Worm (Caenorhabditis elegans) whole organism, early embryonic: ENCODE measurements around the gene str-177.

Experiments used
- B0310.2 ChIP-seq: sonication (generic microtip); optimal IDR thresholded peaks from 2 replicates; lab custom pipeline; 2016; ENCODE audit warnings: mild to moderate bottlenecking, missing genetic modification characterization, missing compliant biosample characterization
- F13C5.2 ChIP-seq: sonication (generic microtip); optimal IDR thresholded peaks from 2 replicates; lab custom pipeline; 2017; ENCODE audit warnings: mild to moderate bottlenecking, missing genetic modification characterization, inconsistent platforms, missing compliant biosample characterization
- aly-1 ChIP-seq: sonication (generic microtip); optimal IDR thresholded peaks from 2 replicates; lab custom pipeline; 2016; ENCODE audit warnings: missing genetic modification characterization, missing compliant biosample characterization
- ama-1 ChIP-seq: fragments of 150-350 bp; optimal IDR thresholded peaks from 2 replicates; lab custom pipeline; 2014
- ceh-13 ChIP-seq: fragments of 200-800 bp; sonication (Bioruptor generic); optimal IDR thresholded peaks from 2 replicates; lab custom pipeline; 2018; ENCODE audit warnings: mild to moderate bottlenecking, missing genetic modification characterization, missing compliant biosample characterization
- ceh-36 ChIP-seq: sonication (generic microtip); optimal IDR thresholded peaks from 2 replicates; lab custom pipeline; 2016; ENCODE audit warnings: missing genetic modification characterization, inconsistent platforms, missing compliant biosample characterization
- ets-7 ChIP-seq: sonication (generic microtip); optimal IDR thresholded peaks from 2 replicates; lab custom pipeline; 2016; ENCODE audit warnings: missing genotype, missing genetic modification characterization, missing compliant biosample characterization
- flt-1 ChIP-seq: fragments of 200-800 bp; sonication (Bioruptor generic); IDR thresholded peaks from 2 replicates; pipeline ENCODE4 v1.3.6; 2022; ENCODE audit warnings: missing genetic modification characterization, missing compliant biosample characterization
- hmbx-1 ChIP-seq: sonication (generic microtip); optimal IDR thresholded peaks from 2 replicates; lab custom pipeline; 2016; ENCODE audit warnings: mild to moderate bottlenecking, missing genetic modification characterization, missing compliant biosample characterization
- hmg-4 ChIP-seq: fragments of 200-800 bp; sonication (Bioruptor generic); optimal IDR thresholded peaks from 2 replicates; lab custom pipeline; 2018; ENCODE audit warnings: mild to moderate bottlenecking, missing genetic modification characterization, missing compliant biosample characterization
- hnd-1 ChIP-seq: sonication (generic microtip); optimal IDR thresholded peaks from 2 replicates; lab custom pipeline; 2016; ENCODE audit warnings: missing genetic modification characterization, missing compliant biosample characterization
- pes-1 ChIP-seq: fragments of 200-800 bp; sonication (Bioruptor generic); IDR thresholded peaks from 2 replicates; pipeline ENCODE4 v1.3.6; 2022; ENCODE audit warnings: missing genetic modification reagents, missing genetic modification characterization, missing compliant biosample characterization
- scrt-1 ChIP-seq: fragments of 200-800 bp; sonication (Bioruptor generic); IDR thresholded peaks from 2 replicates; pipeline ENCODE4 v1.3.6; 2022; ENCODE audit warnings: missing genetic modification characterization, missing compliant biosample characterization
- sea-1 ChIP-seq: fragments of 200-800 bp; sonication (Bioruptor generic); conservative IDR thresholded peaks from 2 replicates; pipeline ENCODE4 v1.3.6; 2022; ENCODE audit warnings: missing genetic modification characterization, missing compliant biosample characterization
- tbx-11 ChIP-seq: fragments of 200-800 bp; sonication (Bioruptor generic); IDR thresholded peaks from 2 replicates; pipeline ENCODE4 v1.3.6; 2022; ENCODE audit warnings: missing genetic modification characterization, missing compliant biosample characterization
- tbx-37 ChIP-seq: fragments of 200-800 bp; sonication (Bioruptor generic); conservative IDR thresholded peaks from 2 replicates; pipeline ENCODE4 v1.3.6; 2022; ENCODE audit warnings: missing genetic modification reagents, missing genetic modification characterization, missing compliant biosample characterization
- tra-4 ChIP-seq: sonication (generic microtip); optimal IDR thresholded peaks from 2 replicates; lab custom pipeline; 2017; ENCODE audit warnings: missing genetic modification characterization, missing compliant biosample characterization

Gene str-177

DNA sequence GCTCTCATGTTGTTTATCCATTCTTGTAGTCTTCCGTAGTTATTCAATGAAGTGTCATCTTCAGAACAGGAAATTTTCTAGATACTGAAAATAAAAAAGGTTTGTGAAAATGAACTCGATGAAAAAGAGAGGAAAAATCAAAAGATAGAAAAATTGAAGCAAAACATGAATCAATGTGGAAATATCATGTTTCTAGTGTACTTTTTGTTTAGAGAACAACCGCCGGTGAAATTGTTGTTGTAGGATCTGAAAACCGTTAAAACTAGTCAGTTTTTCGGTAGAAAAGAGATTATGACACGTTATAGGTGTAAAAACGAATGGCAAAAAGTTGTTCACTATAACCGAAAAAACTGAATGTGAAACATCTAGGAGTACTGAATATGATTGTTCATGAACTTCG is 18.4 kb upstream of the str-177 start, which contains the start of gene pacs-1:
Gene pacs-1, minus strand, starts transcription at position 101 of the 400 bp plus-strand sequence.
- no peak for TF ChIP-seq tbx-11 (GFP tag; lab: Robert Waterston, UW)
- no peak for TF ChIP-seq scrt-1 (GFP tag; lab: Robert Waterston, UW)
- no peak for TF ChIP-seq hmg-4 (GFP tag; lab: Kevin White, UChicago)
- no peak for TF ChIP-seq F13C5.2 (tag; lab: Kevin White, UChicago)
- no peak for TF ChIP-seq B0310.2 (tag; lab: Kevin White, UChicago)
- TF ChIP-seq pes-1 (GFP tag; lab: Robert Waterston, UW), result no peak
- no peak for TF ChIP-seq ets-7
- TF ChIP-seq hnd-1 (tag; lab: Kevin White, UChicago), result no peak
- TF ChIP-seq sea-1 (GFP tag; lab: Robert Waterston, UW), result no peak
- TF ChIP-seq tra-4 (tag; lab: Kevin White, UChicago), result no peak
- TF ChIP-seq ceh-13 (GFP tag; lab: Kevin White, UChicago), result no peak

DNA sequence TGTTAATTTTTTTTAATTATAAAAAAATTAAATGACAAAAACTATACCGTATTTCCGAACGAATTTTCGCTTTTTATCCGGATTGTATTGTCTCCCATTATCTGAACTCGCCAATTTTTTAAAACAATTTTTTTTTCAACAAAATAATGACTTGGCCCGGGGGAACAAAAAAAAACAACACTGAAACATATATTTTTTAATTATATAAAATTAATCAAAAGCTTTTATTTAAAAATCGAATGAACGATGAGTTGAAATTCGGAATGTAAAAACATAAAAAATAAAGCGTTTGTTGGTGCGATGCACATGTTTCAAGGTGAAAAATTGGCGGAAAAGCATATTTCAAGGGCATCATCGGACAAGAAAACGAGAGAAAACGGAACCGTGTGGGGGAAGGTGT is 14.8 kb upstream of the str-177 start, which contains the start of gene mdt-27:
Gene mdt-27, minus strand, starts transcription at position 101 of the 400 bp plus-strand sequence.
- TF ChIP-seq ets-7 (no peak), hmbx-1 (tag; lab: Kevin White, UChicago) (no peak), tra-4 (tag; lab: Kevin White, UChicago) (no peak), ceh-13 (GFP tag; lab: Kevin White, UChicago) (no peak), aly-1 (tag; lab: Kevin White, UChicago) (no peak), F13C5.2 (tag; lab: Kevin White, UChicago) (no peak), hnd-1 (tag; lab: Kevin White, UChicago) (no peak), ama-1 (lab: Kevin White, UChicago) (no peak), sea-1 (GFP tag; lab: Robert Waterston, UW) (no peak), tbx-11 (GFP tag; lab: Robert Waterston, UW) (no peak)

ce11 chrV:9212499-9212898 is 13.7 kb upstream of the str-177 start:
- TF ChIP-seq tbx-11 (GFP tag; lab: Robert Waterston, UW) (no peak), B0310.2 (tag; lab: Kevin White, UChicago) (no peak), aly-1 (tag; lab: Kevin White, UChicago) (no peak), F13C5.2 (tag; lab: Kevin White, UChicago) (no peak), scrt-1 (GFP tag; lab: Robert Waterston, UW) (no peak), tra-4 (tag; lab: Kevin White, UChicago) (no peak), sea-1 (GFP tag; lab: Robert Waterston, UW) (no peak), ceh-36 (tag; lab: Kevin White, UChicago) (no peak), pes-1 (GFP tag; lab: Robert Waterston, UW) (no peak), tbx-37 (no peak), ets-7 (no peak), ceh-13 (GFP tag; lab: Kevin White, UChicago) (no peak), hmg-4 (GFP tag; lab: Kevin White, UChicago) (no peak), flt-1 (no peak), ama-1 (lab: Kevin White, UChicago) (no peak), hmbx-1 (tag; lab: Kevin White, UChicago) (no peak), hnd-1 (tag; lab: Kevin White, UChicago) (no peak)

- TF ChIP-seq ets-7 (no peak), pes-1 (GFP tag; lab: Robert Waterston, UW) (no peak), aly-1 (tag; lab: Kevin White, UChicago) (no peak), scrt-1 (GFP tag; lab: Robert Waterston, UW) (no peak), tbx-11 (GFP tag; lab: Robert Waterston, UW) (no peak), ama-1 (lab: Kevin White, UChicago) (no peak), ceh-36 (tag; lab: Kevin White, UChicago) (no peak), tra-4 (tag; lab: Kevin White, UChicago) (no peak), hmbx-1 (tag; lab: Kevin White, UChicago) (no peak), tbx-37 (no peak), B0310.2 (tag; lab: Kevin White, UChicago) (no peak)
These were observed 10.1 kb upstream of the str-177 start for ce11 chrV:9208878-9209277.

DNA sequence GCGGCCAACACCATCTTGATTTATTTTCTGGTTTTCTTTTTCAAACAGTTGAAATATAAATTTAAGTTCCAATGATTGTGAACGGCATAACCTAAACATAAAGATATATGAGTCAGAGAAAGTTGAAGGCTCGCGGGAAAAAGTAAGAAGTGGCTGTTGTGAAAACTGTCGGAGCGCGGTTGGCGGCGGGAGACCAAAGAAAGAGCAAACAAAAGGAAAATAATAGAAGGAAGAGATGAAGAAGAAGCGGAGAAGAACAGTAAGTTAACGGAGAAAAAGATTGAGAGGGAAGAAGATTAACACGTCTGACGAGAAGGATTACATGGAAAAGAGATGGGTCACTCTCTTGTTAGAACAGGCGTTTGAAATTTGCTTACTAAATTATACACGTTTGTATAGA is 8.6 kb upstream of the str-177 start, which contains the start of gene inx-10:
Gene inx-10, minus strand, starts transcription at position 101 of the 400 bp plus-strand sequence.
- TF ChIP-seq F13C5.2 (tag; lab: Kevin White, UChicago) (no peak), pes-1 (GFP tag; lab: Robert Waterston, UW) (no peak), B0310.2 (tag; lab: Kevin White, UChicago) (no peak), tra-4 (tag; lab: Kevin White, UChicago) (no peak), aly-1 (tag; lab: Kevin White, UChicago) (no peak), ceh-13 (GFP tag; lab: Kevin White, UChicago) (no peak), hnd-1 (tag; lab: Kevin White, UChicago) (no peak), hmbx-1 (tag; lab: Kevin White, UChicago) (no peak), tbx-37 (no peak), ets-7 (no peak), scrt-1 (GFP tag; lab: Robert Waterston, UW) (no peak), hmg-4 (GFP tag; lab: Kevin White, UChicago) (no peak), flt-1 (no peak), sea-1 (GFP tag; lab: Robert Waterston, UW) (no peak)

ce11 chrV:9202710-9203109 is 3.9 kb upstream of the str-177 start, which contains the start of gene asp-2:
asp-2 (plus strand) TSS chrV:9203077.
- TF ChIP-seq ceh-13 (GFP tag; lab: Kevin White, UChicago) (no peak), ets-7 (no peak), tbx-11 (GFP tag; lab: Robert Waterston, UW) (no peak), aly-1 (tag; lab: Kevin White, UChicago) (no peak), F13C5.2 (tag; lab: Kevin White, UChicago) (no peak), tra-4 (tag; lab: Kevin White, UChicago) (no peak), pes-1 (GFP tag; lab: Robert Waterston, UW) (no peak), hnd-1 (tag; lab: Kevin White, UChicago) (no peak), tbx-37 (no peak), B0310.2 (tag; lab: Kevin White, UChicago) (no peak), hmbx-1 (tag; lab: Kevin White, UChicago) (no peak)

DNA sequence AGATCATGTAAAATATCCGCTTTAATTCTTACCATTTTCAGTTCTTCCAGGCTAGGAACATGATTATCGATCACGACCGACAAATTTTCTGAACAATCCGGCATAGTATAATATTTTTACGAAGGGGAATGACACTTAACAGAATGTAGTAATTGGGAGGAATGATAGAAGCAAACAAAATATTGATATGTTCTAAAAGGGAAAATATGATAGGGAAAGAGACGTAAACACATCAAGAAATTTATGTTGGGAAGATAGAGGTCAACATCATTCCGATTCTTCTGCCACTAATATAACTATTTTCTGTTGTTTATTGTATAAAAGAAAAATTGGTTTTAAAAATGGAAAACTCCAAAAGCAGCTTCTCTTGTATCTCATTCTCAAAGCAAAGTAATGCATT is 1.7 kb downstream of the str-177 start, which contains the start of gene C24B5.4:
Gene C24B5.4, minus strand, starts transcription at position 206 of the 400 bp plus-strand sequence.
- no peak for TF ChIP-seq ets-7
- no peak for TF ChIP-seq hmg-4 (GFP tag; lab: Kevin White, UChicago)
- TF ChIP-seq flt-1, result no peak
- TF ChIP-seq hmbx-1 (tag; lab: Kevin White, UChicago), result no peak
- TF ChIP-seq ceh-13 (GFP tag; lab: Kevin White, UChicago), result no peak
- TF ChIP-seq pes-1 (GFP tag; lab: Robert Waterston, UW), result no peak
- no peak for TF ChIP-seq ceh-36 (tag; lab: Kevin White, UChicago)
- TF ChIP-seq sea-1 (GFP tag; lab: Robert Waterston, UW), result no peak
- no peak for TF ChIP-seq hnd-1 (tag; lab: Kevin White, UChicago)
- TF ChIP-seq tbx-11 (GFP tag; lab: Robert Waterston, UW), result no peak
